Worm (Caenorhabditis elegans) whole organism, L1 larva: ENCODE results near the gene F35E8.1.

Experiments
- Y116A8C.19 ChIP-seq: sonication (generic microtip); optimal IDR thresholded peaks from 2 replicates; lab custom pipeline; 2016; ENCODE audit warnings: missing compliant biosample characterization, missing genetic modification characterization, borderline replicate concordance
- aha-1 ChIP-seq: fragments of 150-350 bp; optimal IDR thresholded peaks from 2 replicates; lab custom pipeline; 2014; ENCODE audit warnings: missing biosample characterization, missing genetic modification characterization
- aly-2 ChIP-seq: fragments of 150-350 bp; optimal IDR thresholded peaks from 2 replicates; lab custom pipeline; 2014; ENCODE audit warnings: missing biosample characterization, missing genetic modification characterization
- ama-1 ChIP-seq: fragments of 150-350 bp; optimal IDR thresholded peaks from 2 replicates; lab custom pipeline; 2014
- blmp-1 ChIP-seq: fragments of 150-350 bp; optimal IDR thresholded peaks from 2 replicates; lab custom pipeline; 2014; ENCODE audit warnings: missing biosample characterization, missing genetic modification characterization
- ceh-8 ChIP-seq: fragments of 200-800 bp; sonication (Bioruptor generic); optimal IDR thresholded peaks from 2 replicates; lab custom pipeline; 2018; ENCODE audit warnings: mild to moderate bottlenecking, missing genetic modification characterization, moderate library complexity, missing compliant biosample characterization
- egl-27 ChIP-seq, 2 experiments: fragments of 150-350 bp in 1 of 2; sonication (generic microtip); optimal IDR thresholded peaks; 3 replicates each; lab custom pipeline; 2017 to 2018; ENCODE audit warnings: missing biosample characterization in 2 of 2, missing genetic modification characterization in 2 of 2, missing genetic modification reagents in 2 of 2
- elt-2 ChIP-seq: sonication (generic microtip); optimal IDR thresholded peaks from 2 replicates; lab custom pipeline; 2016; ENCODE audit warnings: missing genetic modification characterization, mild to moderate bottlenecking, inconsistent platforms, missing compliant biosample characterization, missing genetic modification reagents
- elt-3 ChIP-seq, 6 experiments: fragments of 150-350 bp in 1 of 6; sonication (generic microtip); optimal IDR thresholded peaks; 2 replicates each; lab custom pipeline; 2017 to 2018; ENCODE audit warnings: missing biosample characterization in 6 of 6, missing genetic modification characterization in 6 of 6, inconsistent platforms in 1 of 6
- fkh-4 ChIP-seq: sonication (generic microtip); optimal IDR thresholded peaks from 2 replicates; lab custom pipeline; 2016; ENCODE audit warnings: missing compliant biosample characterization, missing genetic modification characterization, borderline replicate concordance
- fkh-8 ChIP-seq: sonication (generic microtip); optimal IDR thresholded peaks from 2 replicates; lab custom pipeline; 2016; ENCODE audit warnings: mild to moderate bottlenecking, missing genetic modification characterization, missing compliant biosample characterization
- fos-1 ChIP-seq: fragments of 150-350 bp; optimal IDR thresholded peaks from 2 replicates; lab custom pipeline; 2014; ENCODE audit warnings: missing biosample characterization, missing genetic modification characterization
- grh-1 ChIP-seq: fragments of 200-800 bp; sonication (Bioruptor generic); IDR thresholded peaks from 2 replicates; pipeline ENCODE4 v1.3.6; 2022; ENCODE audit warnings: missing genetic modification reagents, missing genetic modification characterization, missing compliant biosample characterization
- hlh-4 ChIP-seq: sonication (generic microtip); optimal IDR thresholded peaks from 2 replicates; lab custom pipeline; 2016; ENCODE audit warnings: mild to moderate bottlenecking, missing genetic modification characterization, missing compliant biosample characterization
- hpl-2 ChIP-seq: fragments of 150-350 bp; optimal IDR thresholded peaks from 2 replicates; lab custom pipeline; 2014; ENCODE audit warnings: missing biosample characterization, missing genetic modification reagents, missing genetic modification characterization
- jun-1 ChIP-seq: fragments of 150-350 bp; optimal IDR thresholded peaks from 2 replicates; lab custom pipeline; 2014; ENCODE audit warnings: missing biosample characterization, missing genetic modification reagents, missing genetic modification characterization
- lin-35 ChIP-seq, 2 experiments: fragments of 150-350 bp; optimal IDR thresholded peaks; 2 replicates each; lab custom pipeline; 2014; ENCODE audit warnings: missing biosample characterization in 2 of 2, missing genetic modification characterization in 2 of 2, missing genetic modification reagents in 2 of 2
- nhr-12 ChIP-seq: sonication (generic microtip); optimal IDR thresholded peaks from 2 replicates; lab custom pipeline; 2017; ENCODE audit warnings: missing biosample characterization, missing genetic modification characterization
- nhr-19 ChIP-seq: fragments of 200-800 bp; sonication (Bioruptor generic); conservative IDR thresholded peaks from 2 replicates; pipeline ENCODE4 v1.3.6; 2022; ENCODE audit warnings: missing genetic modification characterization, missing compliant biosample characterization
- nhr-20 ChIP-seq: sonication (generic microtip); optimal IDR thresholded peaks from 2 replicates; lab custom pipeline; 2016; ENCODE audit warnings: mild to moderate bottlenecking, missing genetic modification characterization, missing compliant biosample characterization
- nhr-47 ChIP-seq: sonication (generic microtip); optimal IDR thresholded peaks from 2 replicates; lab custom pipeline; 2016; ENCODE audit warnings: mild to moderate bottlenecking, missing genetic modification characterization, moderate library complexity, missing compliant biosample characterization
- nhr-71 ChIP-seq: sonication (generic microtip); optimal IDR thresholded peaks from 2 replicates; lab custom pipeline; 2016; ENCODE audit warnings: mild to moderate bottlenecking, missing genetic modification characterization, moderate library complexity, missing compliant biosample characterization
- nhr-85 ChIP-seq: sonication (generic microtip); peaks from one replicate; lab custom pipeline; 2016; ENCODE audit warnings: missing genetic modification characterization, inconsistent platforms, missing compliant biosample characterization
- nhr-90 ChIP-seq: sonication (generic microtip); optimal IDR thresholded peaks from 2 replicates; lab custom pipeline; 2016; ENCODE audit warnings: mild to moderate bottlenecking, missing genetic modification characterization, missing compliant biosample characterization; ENCODE audit not compliant: poor library complexity
- pax-3 ChIP-seq: fragments of 200-800 bp; sonication (Bioruptor generic); optimal IDR thresholded peaks from 2 replicates; lab custom pipeline; 2018; ENCODE audit warnings: mild to moderate bottlenecking, missing genetic modification characterization, moderate library complexity, missing compliant biosample characterization
- skn-1 ChIP-seq: fragments of 150-350 bp; optimal IDR thresholded peaks from 2 replicates; lab custom pipeline; 2014; ENCODE audit warnings: missing biosample characterization, missing genetic modification characterization
- snpc-4 ChIP-seq: fragments of 150-350 bp; optimal IDR thresholded peaks from 2 replicates; lab custom pipeline; 2014; ENCODE audit warnings: missing biosample characterization, missing genetic modification characterization
- snu-23 ChIP-seq: sonication (generic microtip); optimal IDR thresholded peaks from 2 replicates; lab custom pipeline; 2016; ENCODE audit warnings: missing genetic modification characterization, missing compliant biosample characterization
- sox-4 ChIP-seq: sonication (generic microtip); optimal IDR thresholded peaks from 2 replicates; lab custom pipeline; 2016; ENCODE audit warnings: missing genetic modification characterization, missing compliant biosample characterization
- sptf-1 ChIP-seq: fragments of 150-350 bp; optimal IDR thresholded peaks from 2 replicates; lab custom pipeline; 2014; ENCODE audit warnings: missing biosample characterization, missing genetic modification characterization
- tbx-2 ChIP-seq: sonication (generic microtip); optimal IDR thresholded peaks from 2 replicates; lab custom pipeline; 2016; ENCODE audit warnings: missing genetic modification characterization, missing compliant biosample characterization
- tlp-1 ChIP-seq: fragments of 150-350 bp; optimal IDR thresholded peaks from 2 replicates; lab custom pipeline; 2014; ENCODE audit warnings: missing biosample characterization, missing genetic modification characterization
- unc-130 ChIP-seq: fragments of 150-350 bp; optimal IDR thresholded peaks from 2 replicates; lab custom pipeline; 2017; ENCODE audit warnings: missing biosample characterization, missing genetic modification characterization, inconsistent platforms
- unc-62 ChIP-seq: fragments of 150-350 bp; optimal IDR thresholded peaks from 2 replicates; lab custom pipeline; 2014; ENCODE audit warnings: missing biosample characterization, missing genetic modification reagents, missing genetic modification characterization
- xbp-1 ChIP-seq: sonication (generic microtip); optimal IDR thresholded peaks from 2 replicates; lab custom pipeline; 2016; ENCODE audit warnings: missing genetic modification characterization, missing compliant biosample characterization
- ztf-11 ChIP-seq, 2 experiments: sonication (generic microtip); optimal IDR thresholded peaks; 2 replicates each; lab custom pipeline; 2016 to 2017; ENCODE audit warnings: missing genetic modification characterization in 2 of 2, missing biosample characterization in 1 of 2, missing compliant biosample characterization in 1 of 2

Gene F35E8.1

ce11 chrV:15888751-15889150 lies 16.7 kb downstream of the F35E8.1 start, which contains the start of gene cgt-1:
cgt-1 (minus strand) TSS chrV:15888851.
- TF ChIP-seq nhr-71 (tag; lab: Kevin White, UChicago): no peak
- peak; percentile 24 for TF ChIP-seq elt-2
- TF ChIP-seq nhr-19: no peak
- TF ChIP-seq egl-27 (tag; optimal IDR thresholded peaks at IDR 0.05; lab: Kevin White, UChicago): no peak
- TF ChIP-seq sox-4 (tag; lab: Kevin White, UChicago): no peak

ce11 chrV:15887708-15888295 lies 17.6 kb downstream of the F35E8.1 start:
- TF ChIP-seq sptf-1 (tag; lab: Kevin White, UChicago) (no peak), nhr-90 (tag; lab: Kevin White, UChicago) (peak; percentile 18), unc-62 (GFP tag; lab: Kevin White, UChicago) (no peak), tlp-1 (tag; lab: Kevin White, UChicago) (peak; percentile 19), xbp-1 (tag; lab: Kevin White, UChicago) (no peak), ceh-8 (GFP tag; lab: Kevin White, UChicago) (no peak), jun-1 (tag; lab: Kevin White, UChicago) (no peak), grh-1 (GFP tag; lab: Robert Waterston, UW) (no peak), nhr-20 (tag; lab: Kevin White, UChicago) (peak; percentile 24), tbx-2 (tag; lab: Kevin White, UChicago) (no peak), nhr-71 (tag; lab: Kevin White, UChicago) (no peak), skn-1 (tag; lab: Kevin White, UChicago) (no peak), nhr-47 (no peak), fkh-4 (tag; lab: Kevin White, UChicago) (no peak), lin-35 (GFP tag; optimal IDR thresholded peaks at IDR 0.05; lab: Kevin White, UChicago) (peak in 1 of 2 experiments; percentile 25), Y116A8C.19 (no peak), nhr-12 (tag; lab: Kevin White, UChicago) (no peak), elt-2 (peak; percentile 87), aha-1 (tag; lab: Kevin White, UChicago) (no peak)

- TF ChIP-seq nhr-85 (tag; lab: Kevin White, UChicago): peak; percentile 20
- TF ChIP-seq sptf-1 (tag; lab: Kevin White, UChicago): no peak
Observed at ce11 chrV:15885967-15886366, 19.5 kb downstream of the F35E8.1 start, which contains the start of gene T06C12.9. T06C12.9 (minus strand) TSS chrV:15886067.

- TF ChIP-seq fos-1 (tag; lab: Kevin White, UChicago) (no peak), elt-2 (no peak), snpc-4 (tag; lab: Kevin White, UChicago) (no peak), snu-23 (GFP tag; lab: Kevin White, UChicago) (no peak), fkh-8 (tag; lab: Kevin White, UChicago) (no peak), lin-35 (GFP tag; optimal IDR thresholded peaks at IDR 0.05; lab: Kevin White, UChicago) (no peak), nhr-90 (tag; lab: Kevin White, UChicago) (no peak), unc-130 (tag; lab: Kevin White, UChicago) (no peak), hpl-2 (GFP tag; lab: Kevin White, UChicago) (no peak), ama-1 (lab: Kevin White, UChicago) (no peak), blmp-1 (tag; lab: Kevin White, UChicago) (no peak), aly-2 (tag; lab: Kevin White, UChicago) (no peak), ztf-11 (tag; optimal IDR thresholded peaks at IDR 0.05; lab: Kevin White, UChicago) (no peak), hlh-4 (tag; lab: Kevin White, UChicago) (no peak), xbp-1 (tag; lab: Kevin White, UChicago) (no peak), elt-3 (tag; optimal IDR thresholded peaks at IDR 0.05; lab: Kevin White, UChicago) (no peak), pax-3 (tag; lab: Kevin White, UChicago) (no peak)
Observed at ce11 chrV:15884698-15885097, 20.7 kb downstream of the F35E8.1 start, which contains the start of gene oac-42. oac-42 (minus strand) TSS chrV:15884798.
